Fruit fly (Drosophila melanogaster) whole organism, embryonic: ENCODE measurements around the gene CG31636.

Experiments
- BEAF-32 ChIP-seq: fragments of 200-800 bp; sonication (Bioruptor generic); optimal IDR thresholded peaks from 3 replicates; lab custom pipeline; 2017; ENCODE audit warnings: missing biosample characterization, missing genetic modification characterization, mild to moderate bottlenecking, moderate library complexity, missing genetic modification reagents
- CG10267 ChIP-seq: fragments of 200-800 bp; sonication (Bioruptor generic); optimal IDR thresholded peaks from 2 replicates; lab custom pipeline; 2018; ENCODE audit warnings: missing biosample characterization, mild to moderate bottlenecking, missing genetic modification characterization, moderate library complexity
- CG10979 ChIP-seq: fragments of 200-800 bp; sonication (Bioruptor generic); optimal IDR thresholded peaks from 2 replicates; lab custom pipeline; 2018; ENCODE audit warnings: missing biosample characterization, mild to moderate bottlenecking, missing genetic modification characterization, moderate library complexity
- CG12769 ChIP-seq: fragments of 200-800 bp; sonication (Bioruptor generic); optimal IDR thresholded peaks from 2 replicates; lab custom pipeline; 2019; ENCODE audit warnings: missing biosample characterization, mild to moderate bottlenecking, missing genetic modification characterization, moderate library complexity
- CG14441 ChIP-seq: fragments of 200-800 bp; sonication (Bioruptor generic); IDR thresholded peaks from 2 replicates; pipeline ENCODE4 v1.3.6; 2022; ENCODE audit warnings: missing biosample characterization, missing genetic modification characterization
- CG15514 ChIP-seq: fragments of 200-800 bp; sonication (Bioruptor generic); optimal IDR thresholded peaks from 3 replicates; lab custom pipeline; 2017; ENCODE audit warnings: missing biosample characterization, missing genetic modification characterization, mild to moderate bottlenecking, moderate library complexity, missing genetic modification reagents
- CG17186 ChIP-seq: fragments of 200-800 bp; sonication (Bioruptor generic); optimal IDR thresholded peaks from 3 replicates; lab custom pipeline; 2017; ENCODE audit warnings: missing biosample characterization, missing genetic modification reagents, missing genetic modification characterization
- CG17802 ChIP-seq: fragments of 200-800 bp; sonication (Bioruptor generic); optimal IDR thresholded peaks from 2 replicates; lab custom pipeline; 2018; ENCODE audit warnings: missing biosample characterization, mild to moderate bottlenecking, missing genetic modification characterization, moderate library complexity
- CG17829 ChIP-seq: fragments of 200-800 bp; optimal IDR thresholded peaks from 2 replicates; lab custom pipeline; 2019; ENCODE audit warnings: missing biosample characterization, mild to moderate bottlenecking, missing genetic modification characterization, moderate library complexity
- CG2116 ChIP-seq: fragments of 200-800 bp; sonication (Bioruptor generic); optimal IDR thresholded peaks from 3 replicates; lab custom pipeline; 2018; ENCODE audit warnings: missing biosample characterization, mild to moderate bottlenecking, missing genetic modification characterization
- CG2678 ChIP-seq: fragments of 200-800 bp; sonication (Bioruptor generic); optimal IDR thresholded peaks from 3 replicates; lab custom pipeline; 2019; ENCODE audit warnings: missing biosample characterization, mild to moderate bottlenecking, missing genetic modification characterization, moderate library complexity
- CG31365 ChIP-seq: fragments of 200-800 bp; sonication (Bioruptor generic); optimal IDR thresholded peaks from 2 replicates; lab custom pipeline; 2018; ENCODE audit warnings: missing biosample characterization, mild to moderate bottlenecking, missing genetic modification characterization
- CG3847 ChIP-seq: fragments of 200-800 bp; sonication (Bioruptor generic); IDR thresholded peaks from 2 replicates; pipeline ENCODE4 v1.3.6; 2022; ENCODE audit warnings: missing biosample characterization, missing genetic modification characterization
- CG3995 ChIP-seq: fragments of 200-800 bp; sonication (Bioruptor generic); optimal IDR thresholded peaks from 3 replicates; lab custom pipeline; 2016; ENCODE audit warnings: missing biosample characterization, missing genetic modification characterization
- CG4424 ChIP-seq: fragments of 200-800 bp; sonication (Bioruptor generic); optimal IDR thresholded peaks from 3 replicates; lab custom pipeline; 2016; ENCODE audit warnings: missing biosample characterization, missing genetic modification characterization
- CG4617 ChIP-seq: fragments of 200-800 bp; sonication (Bioruptor generic); optimal IDR thresholded peaks from 3 replicates; lab custom pipeline; 2016; ENCODE audit warnings: missing biosample characterization, missing genetic modification characterization, borderline replicate concordance
- CG6791 ChIP-seq: fragments of 200-800 bp; sonication (Bioruptor generic); IDR thresholded peaks from 3 replicates; pipeline ENCODE4 v1.3.6; 2022; ENCODE audit warnings: missing biosample characterization, missing genetic modification characterization; ENCODE audit not compliant: partially characterized antibody
- CG6854 ChIP-seq: fragments of 200-800 bp; sonication (Bioruptor generic); optimal IDR thresholded peaks from 3 replicates; lab custom pipeline; 2017; ENCODE audit warnings: missing biosample characterization, mild to moderate bottlenecking, missing genetic modification characterization
- CG8765 ChIP-seq: fragments of 200-800 bp; sonication (Bioruptor generic); IDR thresholded peaks from 2 replicates; pipeline ENCODE4 v1.3.6; 2022; ENCODE audit warnings: missing biosample characterization, missing genetic modification characterization
- D ChIP-seq, 2 experiments: fragments of 200-800 bp in 1 of 2; fragments of >200 bp in 1 of 2; sonication (Bioruptor generic) in 1 of 2; optimal IDR thresholded peaks; 2 replicates in 1 of 2; 3 replicates in 1 of 2; lab custom pipeline; 2017; ENCODE audit warnings: mild to moderate bottlenecking in 1 of 2, missing biosample characterization in 1 of 2, missing genetic modification characterization in 1 of 2, missing genetic modification reagents in 1 of 2
- Dll ChIP-seq: fragments of 200-800 bp; sonication (Bioruptor generic); IDR thresholded peaks from 4 replicates; pipeline ENCODE4 v1.3.6; 2022; ENCODE audit warnings: missing biosample characterization, missing genetic modification characterization; ENCODE audit not compliant: partially characterized antibody
- Dp ChIP-seq: fragments of 200-800 bp; sonication (Bioruptor generic); optimal IDR thresholded peaks from 2 replicates; lab custom pipeline; 2018; ENCODE audit warnings: missing biosample characterization, mild to moderate bottlenecking, missing genetic modification characterization, moderate library complexity
- HLH4C ChIP-seq: fragments of 200-800 bp; sonication (Bioruptor generic); IDR thresholded peaks from 3 replicates; pipeline ENCODE4 v1.3.6; 2022; ENCODE audit warnings: missing biosample characterization, missing genetic modification characterization; ENCODE audit not compliant: partially characterized antibody
- MBD-R2 ChIP-seq: fragments of 200-800 bp; sonication (Bioruptor generic); IDR thresholded peaks from 2 replicates; pipeline ENCODE4 v1.3.6; 2022; ENCODE audit warnings: missing biosample characterization, missing genetic modification characterization
- Med ChIP-seq: fragments of 200-800 bp; sonication (Bioruptor generic); peaks from one replicate; lab custom pipeline; 2016; ENCODE audit warnings: missing biosample characterization, missing genetic modification characterization, mild to moderate bottlenecking, inconsistent platforms, moderate library complexity
- Nf-YC ChIP-seq: fragments of 200-800 bp; optimal IDR thresholded peaks from 3 replicates; lab custom pipeline; 2019; ENCODE audit warnings: missing biosample characterization, mild to moderate bottlenecking, missing genetic modification characterization, moderate library complexity
- Opbp ChIP-seq: fragments of 200-800 bp; sonication (Bioruptor generic); IDR thresholded peaks from 3 replicates; pipeline ENCODE4 v1.3.6; 2022; ENCODE audit warnings: missing biosample characterization, missing genetic modification characterization; ENCODE audit not compliant: partially characterized antibody
- Poxn ChIP-seq: fragments of 200-800 bp; sonication (Bioruptor generic); IDR thresholded peaks from 2 replicates; pipeline ENCODE4 v1.3.6; 2022; ENCODE audit warnings: missing biosample characterization, missing genetic modification characterization
- Side ChIP-seq: fragments of 200-800 bp; sonication (Bioruptor generic); optimal IDR thresholded peaks from 2 replicates; lab custom pipeline; 2016; ENCODE audit warnings: missing biosample characterization, missing genetic modification characterization
- Sin3A ChIP-seq: fragments of >200 bp; optimal IDR thresholded peaks from 2 replicates; lab custom pipeline; 2018
- Sry-δ ChIP-seq: fragments of 200-800 bp; sonication (Bioruptor generic); optimal IDR thresholded peaks from 2 replicates; lab custom pipeline; 2016; ENCODE audit warnings: missing biosample characterization, missing genetic modification characterization
- ato ChIP-seq: fragments of 200-800 bp; sonication (Bioruptor generic); IDR thresholded peaks from 2 replicates; pipeline ENCODE4 v1.3.6; 2022; ENCODE audit warnings: missing biosample characterization, missing genetic modification characterization; ENCODE audit not compliant: partially characterized antibody
- crc ChIP-seq: fragments of 200-800 bp; sonication (Bioruptor generic); optimal IDR thresholded peaks from 2 replicates; lab custom pipeline; 2016; ENCODE audit warnings: missing biosample characterization, missing genetic modification characterization
- crol ChIP-seq: fragments of 200-800 bp; sonication (Bioruptor generic); IDR thresholded peaks from 2 replicates; pipeline ENCODE4 v1.3.6; 2022; ENCODE audit warnings: missing biosample characterization, missing genetic modification characterization
- gsb-n ChIP-seq: fragments of 200-800 bp; sonication (Bioruptor generic); optimal IDR thresholded peaks from 3 replicates; lab custom pipeline; 2018; ENCODE audit warnings: missing biosample characterization, mild to moderate bottlenecking, missing genetic modification characterization
- hbn ChIP-seq: fragments of 200-800 bp; sonication (Bioruptor generic); IDR thresholded peaks from 2 replicates; pipeline ENCODE4 v1.3.6; 2022; ENCODE audit warnings: missing biosample characterization, missing genetic modification characterization; ENCODE audit not compliant: partially characterized antibody
- hth ChIP-seq: fragments of >200 bp; optimal IDR thresholded peaks from 2 replicates; lab custom pipeline; 2017; ENCODE audit warnings: inconsistent platforms
- inv ChIP-seq: fragments of 200-800 bp; sonication (Bioruptor generic); IDR thresholded peaks from 2 replicates; pipeline ENCODE4 v1.3.6; 2022; ENCODE audit warnings: missing biosample characterization, missing genetic modification characterization; ENCODE audit not compliant: partially characterized antibody
- knrl ChIP-seq: fragments of 200-800 bp; sonication (Bioruptor generic); IDR thresholded peaks from 3 replicates; pipeline ENCODE4 v1.3.6; 2022; ENCODE audit warnings: missing biosample characterization, missing genetic modification characterization; ENCODE audit not compliant: partially characterized antibody
- repo ChIP-seq: fragments of 200-800 bp; sonication (Bioruptor generic); optimal IDR thresholded peaks from 2 replicates; lab custom pipeline; 2016; ENCODE audit warnings: missing biosample characterization, missing genetic modification characterization
- seq ChIP-seq: fragments of 200-800 bp; sonication (Bioruptor generic); IDR thresholded peaks from 2 replicates; pipeline ENCODE4 v1.3.6; 2022; ENCODE audit warnings: missing biosample characterization, missing genetic modification characterization
- shn ChIP-seq: fragments of 200-800 bp; sonication (Bioruptor generic); optimal IDR thresholded peaks from 3 replicates; lab custom pipeline; 2016; ENCODE audit warnings: missing biosample characterization, missing genetic modification characterization
- sna ChIP-seq: fragments of 200-800 bp; sonication (Bioruptor generic); IDR thresholded peaks from 2 replicates; pipeline ENCODE4 v1.3.6; 2022; ENCODE audit warnings: missing biosample characterization, missing genetic modification characterization; ENCODE audit not compliant: partially characterized antibody
- stwl ChIP-seq: fragments of 200-800 bp; sonication (Bioruptor generic); optimal IDR thresholded peaks from 3 replicates; lab custom pipeline; 2018; ENCODE audit warnings: missing biosample characterization, mild to moderate bottlenecking, missing genetic modification characterization, moderate library complexity
- tin ChIP-seq: fragments of 200-800 bp; sonication (Bioruptor generic); optimal IDR thresholded peaks from 3 replicates; lab custom pipeline; 2016; ENCODE audit warnings: missing biosample characterization, missing genetic modification characterization
- trem ChIP-seq: fragments of 200-800 bp; optimal IDR thresholded peaks from 3 replicates; lab custom pipeline; 2019; ENCODE audit warnings: missing biosample characterization, mild to moderate bottlenecking, missing genetic modification characterization, moderate library complexity

CG31636 gene

DNA sequence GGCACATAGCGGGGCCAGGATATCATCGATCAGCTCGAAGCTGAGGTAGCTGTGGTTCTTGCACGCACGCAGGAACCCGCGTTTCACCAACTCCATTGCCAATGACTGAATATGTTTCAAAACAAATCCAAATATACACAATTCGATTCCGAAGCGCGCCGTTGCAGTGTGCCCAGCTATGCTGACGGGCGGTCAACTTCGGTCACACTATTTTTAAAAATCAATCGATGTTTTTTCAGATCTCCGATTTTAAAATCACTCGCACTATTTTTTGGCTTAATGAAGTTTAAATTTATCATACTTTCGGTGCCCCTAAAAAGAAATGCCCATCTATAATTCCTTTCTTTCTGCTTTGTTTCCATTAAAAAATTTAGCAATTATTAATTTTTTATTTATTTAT lies 19.5 kb upstream of the CG31636 start, which contains the start of gene Nse1 (continued):
- TF ChIP-seq Med (GFP tag; lab: Kevin White, UChicago) (peak; percentile 15), Dp (peak; percentile 94), Poxn (GFP tag; lab: Robert Waterston, UW) (no peak), CG3847 (GFP tag; lab: Robert Waterston, UW) (peak; percentile 92), D (optimal IDR thresholded peaks at IDR 0.05; lab: Kevin White, UChicago) (peak; percentile 11), D (GFP tag; optimal IDR thresholded peaks at IDR 0.05; lab: Kevin White, UChicago) (no peak), HLH4C (peak; percentile 55), ato (GFP tag; lab: Robert Waterston, UW) (peak; percentile 33; the same call in 1 of the 2 replicates), CG4424 (GFP tag; lab: Kevin White, UChicago) (no peak), CG6791 (GFP tag; lab: Robert Waterston, UW) (peak; percentile 75), Opbp (GFP tag; lab: Robert Waterston, UW) (peak; percentile 79; the same call in 2 of the 3 replicates), CG14441 (no peak), trem (peak; percentile 34), Dll (GFP tag; lab: Robert Waterston, UW) (peak; percentile 75; the same call in 3 of the 4 replicates), hbn (GFP tag; lab: Robert Waterston, UW) (peak; percentile 75), CG17829 (peak; percentile 24), CG4617 (GFP tag; lab: Kevin White, UChicago) (peak; percentile 9), CG17186 (GFP tag; lab: Kevin White, UChicago) (peak; percentile 48), CG12769 (tag; lab: Kevin White, UChicago) (no peak), hth (lab: Kevin White, UChicago) (no peak), MBD-R2 (peak; percentile 79), Sry-δ (peak; percentile 84), gsb-n (tag; lab: Kevin White, UChicago) (no peak), CG8765 (GFP tag; lab: Robert Waterston, UW) (no peak), stwl (tag; lab: Kevin White, UChicago) (peak; percentile 72), crc (GFP tag; lab: Kevin White, UChicago) (no peak), CG10267 (tag; lab: Kevin White, UChicago) (peak; percentile 32), repo (GFP tag; lab: Kevin White, UChicago) (no peak), CG3995 (GFP tag; lab: Kevin White, UChicago) (peak; percentile 84), tin (GFP tag; lab: Kevin White, UChicago) (no peak), knrl (peak; percentile 74), Side (GFP tag; lab: Kevin White, UChicago) (no peak), CG15514 (peak; percentile 42), sna (peak; percentile 78), CG2678 (tag; lab: Kevin White, UChicago) (no peak), CG31365 (tag; lab: Kevin White, UChicago) (no peak), BEAF-32 (GFP tag; lab: Kevin White, UChicago) (peak; percentile 79), seq (GFP tag; lab: Robert Waterston, UW) (no peak), Nf-YC (tag; lab: Kevin White, UChicago) (no peak), CG2116 (GFP tag; lab: Kevin White, UChicago) (peak; percentile 39), shn (GFP tag; lab: Kevin White, UChicago) (no peak), CG17802 (tag; lab: Kevin White, UChicago) (no peak), crol (GFP tag; lab: Robert Waterston, UW) (no peak), inv (GFP tag; lab: Robert Waterston, UW) (peak; percentile 67), CG6854 (no peak), Sin3A (peak; percentile 32), CG10979 (tag; lab: Kevin White, UChicago) (no peak)
